Fruit fly (Drosophila melanogaster): ENCODE measurements around the gene CG45122.
A peak's percentile ranks its signal among the peaks of the same experiment; 100 is the strongest.

Gene CG45122

DNA sequence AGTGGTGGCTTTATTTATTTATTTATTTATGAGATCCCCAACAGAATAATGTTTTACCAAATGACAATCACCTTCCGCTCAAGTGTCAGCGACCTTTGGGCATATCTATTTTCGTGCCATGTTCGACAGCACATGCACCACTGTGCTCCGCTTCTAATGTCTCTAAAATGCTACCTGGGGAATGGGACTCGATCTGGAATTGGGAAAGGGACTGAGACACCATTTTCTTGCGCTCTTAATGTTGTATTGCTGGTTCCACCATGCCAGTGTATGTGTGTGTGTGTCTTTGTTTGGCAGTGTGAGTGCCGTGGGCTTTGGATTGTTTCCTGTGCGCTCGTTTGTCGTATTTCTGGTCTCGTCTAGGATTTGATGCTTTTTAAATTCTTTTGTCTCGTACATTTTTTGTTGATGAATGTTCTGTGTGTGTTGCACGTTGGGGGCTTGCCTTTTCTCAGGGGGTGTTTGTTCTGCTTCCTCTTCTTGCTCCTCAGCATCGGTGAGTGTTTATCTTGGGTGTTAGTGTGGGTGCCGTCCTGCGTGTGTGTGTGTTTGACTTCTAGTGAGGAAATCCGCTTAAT lies 21.3 kb downstream of the CG45122 start:
- TF ChIP-seq oc (tag; optimal IDR thresholded peaks at IDR 0.05) (peak; percentile 43), CG4282 (GFP tag; optimal IDR thresholded peaks at IDR 0.05) (peak; percentile 90), Nf-YB (GFP tag; optimal IDR thresholded peaks at IDR 0.05) (peak; percentile 94), D (optimal IDR thresholded peaks at IDR 0.05) (peak; percentile 69), D (GFP tag; optimal IDR thresholded peaks at IDR 0.05) (no peak), Mrtf (GFP tag; IDR thresholded peaks at IDR 0.05) (0 out of 3 replicates have a peak, but pooled peaks have one; percentile 27), lab (GFP tag; optimal IDR thresholded peaks at IDR 0.05) (no peak), pros (GFP tag; optimal IDR thresholded peaks at IDR 0.05) (peak; percentile 10), CG8478 (optimal IDR thresholded peaks at IDR 0.05) (peak; percentile 71), CG15479 (GFP tag; optimal IDR thresholded peaks at IDR 0.05) (peak; percentile 56), Abd-B (GFP tag; optimal IDR thresholded peaks at IDR 0.05) (no peak), Nf-YC (tag; optimal IDR thresholded peaks at IDR 0.05) (peak; percentile 92), GATAe (GFP tag; conservative IDR thresholded peaks at IDR 0.05) (no peak), row (GFP tag; IDR thresholded peaks at IDR 0.05) (peak; percentile 71), CoRest (tag; optimal IDR thresholded peaks at IDR 0.05) (peak; percentile 25), ci (GFP tag; IDR thresholded peaks at IDR 0.05) (peak; percentile 24; the same call in 1 of the 3 replicates), CG11695 (GFP tag; IDR thresholded peaks at IDR 0.05) (no peak), bbx (GFP tag; IDR thresholded peaks at IDR 0.05; ENCODE audit: partially characterized antibody) (peak; percentile 40; the same call in 1 of the 2 replicates), crol (GFP tag; IDR thresholded peaks at IDR 0.05) (peak; percentile 37; the same call in 1 of the 2 replicates), CG14860 (GFP tag; IDR thresholded peaks at IDR 0.05; ENCODE audit: partially characterized antibody) (peak; percentile 26; the same call in 1 of the 3 replicates), Jarid2 (GFP tag; optimal IDR thresholded peaks at IDR 0.05) (peak; percentile 15), Hand (GFP tag; optimal IDR thresholded peaks at IDR 0.05) (no peak), CG1792 (GFP tag; optimal IDR thresholded peaks at IDR 0.05) (no peak), tll (GFP tag; optimal IDR thresholded peaks at IDR 0.05) (peak in 1 of 2 experiments; percentile 52), kni (GFP tag; optimal IDR thresholded peaks at IDR 0.05) (peak; percentile 77), zf30C (GFP tag; optimal IDR thresholded peaks at IDR 0.05) (peak; percentile 14), CG17385 (GFP tag; optimal IDR thresholded peaks at IDR 0.05) (peak; percentile 29), CG2202 (tag; optimal IDR thresholded peaks at IDR 0.05) (no peak), CG6791 (GFP tag; IDR thresholded peaks at IDR 0.05; ENCODE audit: partially characterized antibody) (0 out of 3 replicates have a peak, but pooled peaks have one; percentile 39), phol (tag; optimal IDR thresholded peaks at IDR 0.05) (peak; percentile 27), CG7963 (GFP tag; IDR thresholded peaks at IDR 0.05; ENCODE audit: partially characterized antibody) (peak; percentile 44; the same call in 1 of the 3 replicates), Dfd (GFP tag; optimal IDR thresholded peaks at IDR 0.05) (no peak), HHEX (GFP tag; optimal IDR thresholded peaks at IDR 0.05) (no peak), zen (tag; optimal IDR thresholded peaks at IDR 0.05) (peak; percentile 69), yki (optimal IDR thresholded peaks at IDR 0.05) (peak; percentile 6), CG9437 (GFP tag; optimal IDR thresholded peaks at IDR 0.05) (no peak), seq (GFP tag; IDR thresholded peaks at IDR 0.05) (peak; percentile 30; the same call in 1 of the 2 replicates), exex (tag; optimal IDR thresholded peaks at IDR 0.05) (no peak), cg (GFP tag; optimal IDR thresholded peaks at IDR 0.05) (peak; percentile 95), z (GFP tag; IDR thresholded peaks at IDR 0.05) (peak; percentile 56; the same call in 1 of the 3 replicates)

- TF ChIP-seq CG16863 (GFP tag; optimal IDR thresholded peaks at IDR 0.05) (peak; percentile 77), cwo (GFP tag; optimal IDR thresholded peaks at IDR 0.05) (peak; percentile 77), zf30C (GFP tag; optimal IDR thresholded peaks at IDR 0.05) (no peak), NC2β (GFP tag; optimal IDR thresholded peaks at IDR 0.05) (peak; percentile 88), CG15479 (GFP tag; optimal IDR thresholded peaks at IDR 0.05) (peak; percentile 15), Bgb (GFP tag; IDR thresholded peaks at IDR 0.05; ENCODE audit: partially characterized antibody) (no peak), fd3F (GFP tag; optimal IDR thresholded peaks at IDR 0.05) (peak; percentile 77), gro (GFP tag; optimal IDR thresholded peaks at IDR 0.05) (no peak), kni (GFP tag; optimal IDR thresholded peaks at IDR 0.05) (peak; percentile 79), Hmr (GFP tag; optimal IDR thresholded peaks at IDR 0.05) (peak; percentile 83), CG2120 (GFP tag; optimal IDR thresholded peaks at IDR 0.05) (peak; percentile 24), CG5953 (GFP tag; IDR thresholded peaks at IDR 0.05) (peak; percentile 71), Hey (tag; optimal IDR thresholded peaks at IDR 0.05) (peak; percentile 58)
Observed at dm6 chr3R:13068022-13068421, 24.1 kb downstream of the CG45122 start.
